Worm (Caenorhabditis elegans) whole organism, L3 larva: ENCODE results near the gene amx-1.

Experiments used
- ZK546.5 ChIP-seq: sonication (generic microtip); optimal IDR thresholded peaks from 2 replicates; lab custom pipeline; 2017; ENCODE audit warnings: missing biosample characterization, missing genetic modification characterization
- elt-2 ChIP-seq: sonication (generic microtip); optimal IDR thresholded peaks from 2 replicates; lab custom pipeline; 2016; ENCODE audit warnings: missing genetic modification reagents, mild to moderate bottlenecking, missing genetic modification characterization, missing compliant biosample characterization
- lin-39 ChIP-seq: fragments of 150-350 bp; optimal IDR thresholded peaks from 2 replicates; lab custom pipeline; 2018; ENCODE audit warnings: missing biosample characterization, missing genetic modification reagents, missing genetic modification characterization
- nhr-77 ChIP-seq: fragments of 150-350 bp; optimal IDR thresholded peaks from 2 replicates; lab custom pipeline; 2014; ENCODE audit warnings: missing biosample characterization, missing genetic modification characterization
- skn-1 ChIP-seq: fragments of 150-350 bp; optimal IDR thresholded peaks from 2 replicates; lab custom pipeline; 2014; ENCODE audit warnings: missing biosample characterization, missing genetic modification characterization
- unc-62 ChIP-seq: fragments of 150-350 bp; sonication (generic microtip); optimal IDR thresholded peaks from 4 replicates; lab custom pipeline; 2014; ENCODE audit warnings: missing biosample characterization, missing genetic modification reagents, missing genetic modification characterization

DNA sequence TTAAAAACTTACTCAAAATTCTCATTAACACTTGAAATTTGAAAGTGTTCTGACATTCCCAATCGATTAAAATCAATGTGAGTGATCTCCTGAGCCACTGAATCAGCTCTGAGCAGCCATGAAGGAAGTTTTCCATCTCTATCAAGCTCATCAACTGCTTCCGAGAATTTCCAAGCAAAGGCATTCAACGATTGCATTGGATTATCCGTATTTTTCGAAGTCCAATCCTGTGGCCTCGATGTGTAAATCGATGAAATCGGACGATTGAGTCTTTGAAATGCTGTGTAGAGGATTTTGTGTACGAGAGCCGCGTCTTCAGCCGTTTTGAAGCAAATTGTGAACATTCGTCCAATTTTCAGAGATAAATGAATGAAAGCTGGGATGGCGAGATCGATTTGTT is 26.3 kb upstream of the amx-1 start:
- no peak for TF ChIP-seq ZK546.5 (tag; lab: Kevin White, UChicago)
- TF ChIP-seq nhr-77 (tag; lab: Kevin White, UChicago): no peak
- no peak for TF ChIP-seq lin-39
- no peak for TF ChIP-seq unc-62
- TF ChIP-seq skn-1 (tag; lab: Kevin White, UChicago): no peak
- no peak for TF ChIP-seq elt-2 (tag; lab: Kevin White, UChicago)
